Worm (Caenorhabditis elegans): ENCODE data around the gene col-113.

ce11 chrIV:7149020-7149601 is 3.2 kb downstream of the col-113 start, which contains the start of gene C34D4.4:
- TF ChIP-seq egl-27 (tag; optimal IDR thresholded peaks at IDR 0.05): no peak
- TF ChIP-seq sptf-1 (tag; optimal IDR thresholded peaks at IDR 0.05): no peak
- TF ChIP-seq ceh-90 (tag; optimal IDR thresholded peaks at IDR 0.05): no peak
- TF ChIP-seq lin-35 (GFP tag; optimal IDR thresholded peaks at IDR 0.05): peak; percentile 57 to 72
- TF ChIP-seq nhr-12 (tag; optimal IDR thresholded peaks at IDR 0.05): no peak
- TF ChIP-seq irx-1 (tag; optimal IDR thresholded peaks at IDR 0.05): no peak
- no peak for TF ChIP-seq nhr-77 (tag; optimal IDR thresholded peaks at IDR 0.05)
- TF ChIP-seq lsy-2 (tag; optimal IDR thresholded peaks at IDR 0.05): peak; percentile 90 to 98
- TF ChIP-seq nhr-85 (tag): no peak
- no peak for TF ChIP-seq aha-1 (tag; optimal IDR thresholded peaks at IDR 0.05)
- no peak for TF ChIP-seq ztf-4 (tag; optimal IDR thresholded peaks at IDR 0.05)
- TF ChIP-seq isw-1 (GFP tag; IDR thresholded peaks at IDR 0.05): peak; percentile 17; the same call in 1 of the 2 replicates

Measured in whole organism, L1 larva.